Fruit fly (Drosophila melanogaster): Measurements from ENCODE around the gene pros.

Gene pros

DNA sequence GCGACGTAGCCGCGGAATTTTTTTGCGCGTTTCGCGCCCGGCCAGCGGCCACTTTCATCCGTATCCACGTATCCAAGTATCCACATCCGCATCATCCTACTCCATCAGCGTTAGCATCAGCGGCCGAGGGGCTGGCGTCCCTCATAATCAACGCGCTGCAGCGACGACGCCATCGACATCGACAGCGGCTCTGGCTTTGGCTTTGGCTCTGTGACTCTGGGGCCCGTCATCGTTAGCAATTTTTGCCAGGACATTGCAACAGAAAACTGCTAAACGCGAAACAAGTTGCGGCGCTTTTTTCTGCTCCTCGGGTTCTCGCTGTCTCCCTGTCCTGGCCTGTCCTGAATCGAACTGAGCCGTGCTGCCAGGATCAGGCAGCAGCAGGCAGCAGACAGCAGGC is at the start of gene pros:
Gene pros (plus strand): TSS at position 301 of the 400 bp plus-strand sequence.
- TF ChIP-seq CG4496 (GFP tag; IDR thresholded peaks at IDR 0.05) (no peak), CG9948 (tag; optimal IDR thresholded peaks at IDR 0.05) (no peak), CG13204 (GFP tag; optimal IDR thresholded peaks at IDR 0.05) (no peak), CG14655 (GFP tag; optimal IDR thresholded peaks at IDR 0.05) (no peak), CG34367 (tag; optimal IDR thresholded peaks at IDR 0.05) (no peak), Pif1A (GFP tag; optimal IDR thresholded peaks at IDR 0.05) (no peak), Snoo (tag; optimal IDR thresholded peaks at IDR 0.05) (no peak), gl (tag; optimal IDR thresholded peaks at IDR 0.05) (no peak), rn (GFP tag; IDR thresholded peaks at IDR 0.05) (no peak), fd96Ca (GFP tag; IDR thresholded peaks at IDR 0.05) (no peak), CG10348 (GFP tag; IDR thresholded peaks at IDR 0.05) (no peak), CG32121 (GFP tag; IDR thresholded peaks at IDR 0.05) (no peak), CG12605 (GFP tag; IDR thresholded peaks at IDR 0.05) (no peak), D1 (tag; optimal IDR thresholded peaks at IDR 0.05) (no peak), CG15710 (tag; optimal IDR thresholded peaks at IDR 0.05) (no peak), Pif1B (GFP tag; optimal IDR thresholded peaks at IDR 0.05) (no peak), Ets98B (GFP tag; IDR thresholded peaks at IDR 0.05) (no peak), CG8159 (tag; optimal IDR thresholded peaks at IDR 0.05) (no peak), CG8301 (tag; optimal IDR thresholded peaks at IDR 0.05) (no peak), CG17806 (tag; optimal IDR thresholded peaks at IDR 0.05) (no peak)

DNA sequence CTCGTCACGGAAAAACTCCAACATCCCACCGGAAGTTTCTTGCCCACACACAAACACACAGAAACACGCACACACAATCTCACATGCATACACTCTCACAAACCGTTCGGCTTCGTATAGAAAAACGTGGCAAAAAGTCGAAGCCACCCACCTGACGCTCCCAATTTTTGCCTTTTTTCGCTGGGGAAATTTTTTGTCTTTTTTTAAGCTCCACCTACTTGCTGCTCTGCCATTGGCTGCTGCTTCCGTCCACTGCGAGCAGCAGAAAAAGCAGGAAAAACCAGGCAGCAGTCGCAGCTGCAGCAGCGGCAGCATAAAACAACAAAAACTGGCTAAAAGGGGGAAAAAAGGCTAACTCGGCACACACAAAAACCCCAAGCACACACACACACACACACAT is 46.4 kb upstream of the pros start:
- TF ChIP-seq CG8301 (tag; optimal IDR thresholded peaks at IDR 0.05) (no peak), CG32121 (GFP tag; IDR thresholded peaks at IDR 0.05) (no peak), Pif1A (GFP tag; optimal IDR thresholded peaks at IDR 0.05) (no peak), CG12605 (GFP tag; IDR thresholded peaks at IDR 0.05) (0 out of 2 replicates have a peak, but pooled peaks have one; percentile 13), CG10348 (GFP tag; IDR thresholded peaks at IDR 0.05) (no peak), CG15710 (tag; optimal IDR thresholded peaks at IDR 0.05) (no peak), CG14655 (GFP tag; optimal IDR thresholded peaks at IDR 0.05) (peak; percentile 8), EcR (GFP tag; optimal IDR thresholded peaks at IDR 0.05) (no peak), D1 (tag; optimal IDR thresholded peaks at IDR 0.05) (no peak), CG8159 (tag; optimal IDR thresholded peaks at IDR 0.05) (no peak)

DNA sequence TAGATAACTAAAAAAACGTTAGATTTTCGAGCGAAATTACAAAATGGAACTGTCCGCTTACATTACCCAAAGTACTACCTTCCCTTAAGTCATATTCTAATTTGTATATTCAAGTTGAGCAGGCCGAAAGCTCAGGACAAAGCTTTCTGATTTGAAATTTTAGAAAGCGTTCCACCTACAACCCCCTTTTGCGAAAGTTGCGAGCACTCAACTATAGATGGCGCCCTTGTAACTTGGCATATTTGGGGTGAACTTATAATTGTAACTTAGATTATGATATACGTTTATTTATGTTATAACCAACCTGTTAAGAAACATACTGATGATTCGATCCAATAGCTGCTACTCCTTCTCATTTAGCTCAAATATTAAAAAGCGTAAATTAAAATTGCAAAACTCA is 41.3 kb upstream of the pros start:
- no peak for TF ChIP-seq CG8301 (tag; optimal IDR thresholded peaks at IDR 0.05)
- no peak for TF ChIP-seq CG17806 (tag; optimal IDR thresholded peaks at IDR 0.05)
- TF ChIP-seq EcR (GFP tag; optimal IDR thresholded peaks at IDR 0.05): no peak
- no peak for TF ChIP-seq Pif1B (GFP tag; optimal IDR thresholded peaks at IDR 0.05)

DNA sequence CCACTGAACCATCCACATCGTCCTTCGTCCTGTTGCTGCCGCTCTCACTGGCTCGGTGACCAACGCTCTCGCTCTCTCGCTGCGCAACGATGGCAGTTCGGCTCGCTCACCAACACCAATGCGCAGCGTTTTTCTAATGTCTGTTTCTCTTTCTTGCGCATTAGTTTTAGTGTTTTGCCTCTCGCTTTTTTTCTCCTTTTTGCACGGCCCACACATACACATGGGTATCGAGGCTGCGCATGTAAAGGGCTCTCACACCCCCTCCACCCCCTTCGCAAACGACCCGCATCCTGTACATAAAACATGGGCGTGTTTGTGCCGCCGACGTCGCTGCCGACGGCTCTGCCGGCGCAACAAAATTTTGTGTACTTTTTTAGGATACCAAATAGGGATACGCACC is 25.3 kb upstream of the pros start:
- TF ChIP-seq EcR (GFP tag; optimal IDR thresholded peaks at IDR 0.05): no peak
- 0 out of 3 replicates have a peak, but pooled peaks have one; percentile 23 for TF ChIP-seq fd96Ca (GFP tag; IDR thresholded peaks at IDR 0.05)

DNA sequence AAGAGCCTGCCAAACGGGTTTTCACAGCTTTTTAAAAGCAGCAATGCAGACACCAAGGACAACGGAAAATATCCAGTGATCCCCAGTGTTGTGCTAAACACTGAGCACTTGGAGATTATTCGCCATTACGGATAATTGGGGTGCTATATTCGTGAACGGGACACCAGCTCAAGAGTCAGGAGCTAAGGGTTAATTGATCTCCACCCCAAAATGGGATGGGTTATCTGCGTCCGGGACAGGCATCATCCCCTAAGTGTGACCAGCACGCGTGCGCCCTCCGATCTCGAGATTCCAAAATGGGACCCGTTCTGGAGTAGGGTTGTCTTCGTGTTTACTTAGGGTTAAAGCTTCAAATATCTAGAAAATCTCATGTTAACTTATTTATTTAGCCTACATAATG is 22.4 kb upstream of the pros start:
- no peak for TF ChIP-seq CG12605 (GFP tag; IDR thresholded peaks at IDR 0.05)
- TF ChIP-seq gl (tag; optimal IDR thresholded peaks at IDR 0.05): no peak

DNA sequence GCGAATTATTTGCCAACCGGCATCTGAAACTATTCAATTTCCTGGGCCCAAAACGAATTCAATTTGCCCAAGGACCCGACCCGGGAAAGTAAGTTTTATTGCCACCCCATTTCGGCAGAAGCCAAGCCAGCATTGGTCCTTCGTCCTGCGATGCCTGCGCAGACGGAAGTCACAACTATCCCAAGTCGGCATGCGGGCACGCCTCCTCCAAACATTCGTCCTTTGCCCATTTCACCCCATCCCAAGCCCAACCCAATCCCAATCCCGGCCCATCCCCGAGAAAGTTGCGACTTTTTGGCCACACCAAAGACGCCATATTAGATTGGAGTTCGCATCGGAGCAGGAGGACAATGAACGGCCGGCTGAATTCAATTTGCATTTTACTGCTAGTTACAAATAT is 17.6 kb upstream of the pros start:
- TF ChIP-seq CG8301 (tag; optimal IDR thresholded peaks at IDR 0.05) (no peak), gl (tag; optimal IDR thresholded peaks at IDR 0.05) (no peak), Ets98B (GFP tag; IDR thresholded peaks at IDR 0.05) (no peak), Snoo (tag; optimal IDR thresholded peaks at IDR 0.05) (no peak), CG14655 (GFP tag; optimal IDR thresholded peaks at IDR 0.05) (no peak), CG32121 (GFP tag; IDR thresholded peaks at IDR 0.05) (no peak), CG9948 (tag; optimal IDR thresholded peaks at IDR 0.05) (no peak), CG8159 (tag; optimal IDR thresholded peaks at IDR 0.05) (no peak), CG34367 (tag; optimal IDR thresholded peaks at IDR 0.05) (no peak), CG10348 (GFP tag; IDR thresholded peaks at IDR 0.05) (no peak), Pif1B (GFP tag; optimal IDR thresholded peaks at IDR 0.05) (no peak), D1 (tag; optimal IDR thresholded peaks at IDR 0.05) (no peak), CG13204 (GFP tag; optimal IDR thresholded peaks at IDR 0.05) (no peak)

DNA sequence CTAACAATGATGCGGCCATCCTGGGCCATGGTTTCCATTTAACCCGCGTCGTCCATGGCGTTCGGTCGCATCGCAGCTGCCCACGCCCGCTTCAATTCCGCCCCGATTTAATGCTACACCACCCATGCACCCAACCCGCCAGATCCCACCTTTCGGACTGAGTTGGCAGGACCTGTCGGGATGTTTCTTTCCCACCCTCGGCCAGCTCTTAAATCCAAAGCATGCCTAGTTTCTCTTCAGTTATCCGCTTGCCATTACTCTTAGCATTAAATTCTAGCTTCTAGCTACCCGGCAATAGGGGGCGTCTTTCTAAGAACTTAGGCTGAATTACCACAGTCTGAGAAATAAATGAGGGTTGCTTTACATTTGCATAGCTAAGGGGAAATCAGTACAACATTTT is 16.0 kb upstream of the pros start:
- TF ChIP-seq fd96Ca (GFP tag; IDR thresholded peaks at IDR 0.05): no peak
- peak; percentile 10 for TF ChIP-seq Pif1A (GFP tag; optimal IDR thresholded peaks at IDR 0.05)

DNA sequence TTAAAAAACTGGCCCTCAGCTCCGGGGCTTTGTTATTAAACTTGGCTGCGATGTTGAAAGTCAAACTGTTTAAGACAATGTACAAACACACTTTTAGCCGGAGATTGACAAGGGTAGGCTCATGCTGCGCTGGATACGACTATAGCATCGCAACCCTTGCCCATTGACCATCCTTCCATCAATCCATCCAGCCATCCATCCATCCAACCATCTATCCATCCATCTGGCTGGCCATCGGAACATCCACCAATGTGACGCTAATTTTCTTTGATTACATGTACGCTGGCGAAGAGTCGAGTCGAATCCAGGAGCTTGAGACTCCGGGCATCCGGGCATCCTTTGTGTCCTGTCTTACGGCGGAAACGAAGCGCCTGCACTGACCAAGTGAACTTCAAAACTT is 11.6 kb upstream of the pros start:
- no peak for TF ChIP-seq CG15710 (tag; optimal IDR thresholded peaks at IDR 0.05)
- no peak for TF ChIP-seq CG12605 (GFP tag; IDR thresholded peaks at IDR 0.05)
- no peak for TF ChIP-seq CG17806 (tag; optimal IDR thresholded peaks at IDR 0.05)
- no peak for TF ChIP-seq CG32121 (GFP tag; IDR thresholded peaks at IDR 0.05)
